Fruit fly (Drosophila melanogaster): Measurements from ENCODE around the gene LeuRS.
A peak's percentile ranks its signal among the peaks of the same experiment; 100 is the strongest.

Gene LeuRS

DNA sequence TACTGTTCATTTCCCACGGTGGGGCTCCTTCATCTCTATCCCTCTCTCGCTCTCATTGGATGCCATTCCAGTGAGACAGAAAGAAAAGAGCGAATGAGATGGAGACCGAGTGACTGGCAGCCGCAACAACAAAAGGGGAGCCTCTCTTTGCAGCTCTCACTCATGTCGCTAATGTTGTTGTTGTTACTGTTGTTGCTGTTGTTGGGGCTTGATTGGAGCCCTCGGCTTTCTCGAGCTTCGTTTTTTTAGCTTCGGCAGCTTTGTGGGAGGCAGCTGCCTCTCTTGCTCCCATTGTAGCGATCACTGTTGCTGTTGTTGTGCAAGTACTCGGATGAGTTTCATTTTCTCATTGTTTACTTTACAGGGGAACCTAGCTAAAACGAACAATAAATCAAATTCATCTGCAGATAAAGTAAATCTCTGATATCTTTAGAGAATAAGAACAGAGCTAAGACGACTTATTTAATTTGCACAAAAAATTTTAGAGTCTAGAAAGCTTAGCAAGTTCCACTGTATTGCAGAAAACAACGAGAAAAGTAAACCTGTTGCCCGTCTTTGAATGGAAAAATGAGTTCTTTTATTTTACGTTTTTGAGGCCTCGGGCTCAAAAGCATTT is 19.9 kb upstream of the LeuRS start (continued):
- TF ChIP-seq schlank (tag; optimal IDR thresholded peaks at IDR 0.05) (no peak), ac (GFP tag; optimal IDR thresholded peaks at IDR 0.05) (no peak), br (optimal IDR thresholded peaks at IDR 0.05) (no peak), CG31365 (tag; optimal IDR thresholded peaks at IDR 0.05) (no peak), chn (GFP tag; optimal IDR thresholded peaks at IDR 0.05) (no peak), org-1 (GFP tag; optimal IDR thresholded peaks at IDR 0.05) (no peak), CG17829 (tag; optimal IDR thresholded peaks at IDR 0.05) (peak; percentile 45), kay (GFP tag; optimal IDR thresholded peaks at IDR 0.05) (peak; percentile 0), NfI (GFP tag; optimal IDR thresholded peaks at IDR 0.05) (peak; percentile 49), CG10274 (GFP tag; optimal IDR thresholded peaks at IDR 0.05) (no peak), sug (tag; optimal IDR thresholded peaks at IDR 0.05) (no peak), Eip74EF (GFP tag; optimal IDR thresholded peaks at IDR 0.05) (no peak), CG2120 (GFP tag; optimal IDR thresholded peaks at IDR 0.05) (peak; percentile 44), CG7556 (GFP tag; optimal IDR thresholded peaks at IDR 0.05) (peak; percentile 9), Asciz (GFP tag; optimal IDR thresholded peaks at IDR 0.05) (peak; percentile 49), Hmr (GFP tag; optimal IDR thresholded peaks at IDR 0.05) (no peak), CG30431 (GFP tag; optimal IDR thresholded peaks at IDR 0.05) (peak; percentile 11), Abd-B (GFP tag; optimal IDR thresholded peaks at IDR 0.05) (peak; percentile 32), CG15073 (GFP tag; optimal IDR thresholded peaks at IDR 0.05) (no peak), CG6813 (GFP tag; optimal IDR thresholded peaks at IDR 0.05) (peak; percentile 27), Gsc (GFP tag; IDR thresholded peaks at IDR 0.05) (no peak; the same call in 1 of the 2 replicates), CG7271 (tag; optimal IDR thresholded peaks at IDR 0.05) (no peak), gcm (GFP tag; optimal IDR thresholded peaks at IDR 0.05) (peak; percentile 30), vvl (GFP tag; IDR thresholded peaks at IDR 0.05) (peak; percentile 79), CrebB (tag; optimal IDR thresholded peaks at IDR 0.05) (no peak), CG14014 (GFP tag; IDR thresholded peaks at IDR 0.05) (no peak; the same call in 1 of the 2 replicates), bab2 (GFP tag; optimal IDR thresholded peaks at IDR 0.05) (peak; percentile 32), BEAF-32 (GFP tag; optimal IDR thresholded peaks at IDR 0.05) (no peak), CG8478 (optimal IDR thresholded peaks at IDR 0.05) (peak; percentile 55), CG4820 (GFP tag; optimal IDR thresholded peaks at IDR 0.05) (peak; percentile 19), Bteb2 (GFP tag; optimal IDR thresholded peaks at IDR 0.05) (no peak), salm (tag; optimal IDR thresholded peaks at IDR 0.05) (no peak), Rx (GFP tag; IDR thresholded peaks at IDR 0.05) (peak; percentile 45; the same call in 1 of the 2 replicates), inv (GFP tag; IDR thresholded peaks at IDR 0.05; ENCODE audit: partially characterized antibody) (no peak), CG11560 (tag; IDR thresholded peaks at IDR 0.05) (no peak), CG4854 (GFP tag; optimal IDR thresholded peaks at IDR 0.05) (no peak), lilli (GFP tag; optimal IDR thresholded peaks at IDR 0.05) (peak; percentile 44), CG18476 (GFP tag; optimal IDR thresholded peaks at IDR 0.05) (peak; percentile 16), CG15514 (GFP tag; optimal IDR thresholded peaks at IDR 0.05) (no peak), CG18619 (GFP tag; optimal IDR thresholded peaks at IDR 0.05) (no peak), CG10209 (GFP tag; optimal IDR thresholded peaks at IDR 0.05) (peak; percentile 13), ftz-f1 (GFP tag; optimal IDR thresholded peaks at IDR 0.05) (no peak), z (GFP tag; IDR thresholded peaks at IDR 0.05) (peak; percentile 91), chif (GFP tag; optimal IDR thresholded peaks at IDR 0.05) (peak in 1 of 2 experiments; percentile 47), CG9817 (tag; optimal IDR thresholded peaks at IDR 0.05) (peak; percentile 33), ken (GFP tag; IDR thresholded peaks at IDR 0.05) (peak; percentile 60; the same call in 1 of the 3 replicates), tap (tag; optimal IDR thresholded peaks at IDR 0.05) (peak; percentile 33), usp (GFP tag; optimal IDR thresholded peaks at IDR 0.05) (no peak), HHEX (GFP tag; optimal IDR thresholded peaks at IDR 0.05) (no peak), Lpt (GFP tag; optimal IDR thresholded peaks at IDR 0.05) (no peak)
